Worm (Caenorhabditis elegans) whole organism, L1 larva: ENCODE data around the gene akt-2.

Source experiments
- C04F5.9 ChIP-seq: sonication (generic microtip); optimal IDR thresholded peaks from 2 replicates; lab custom pipeline; 2016; ENCODE audit warnings: missing genetic modification characterization, missing compliant biosample characterization
- fkh-10 ChIP-seq: sonication (generic microtip); optimal IDR thresholded peaks from 2 replicates; lab custom pipeline; 2017; ENCODE audit warnings: missing biosample characterization, missing genetic modification reagents, missing genetic modification characterization
- fkh-4 ChIP-seq: sonication (generic microtip); optimal IDR thresholded peaks from 2 replicates; lab custom pipeline; 2016; ENCODE audit warnings: missing compliant biosample characterization, missing genetic modification characterization, borderline replicate concordance
- jun-1 ChIP-seq: fragments of 150-350 bp; optimal IDR thresholded peaks from 2 replicates; lab custom pipeline; 2014; ENCODE audit warnings: missing biosample characterization, missing genetic modification reagents, missing genetic modification characterization
- lsy-2 ChIP-seq, 2 experiments: fragments of 150-350 bp; optimal IDR thresholded peaks; 2 replicates each; lab custom pipeline; 2014; ENCODE audit warnings: missing biosample characterization in 2 of 2, missing genetic modification characterization in 2 of 2
- nhr-12 ChIP-seq: sonication (generic microtip); optimal IDR thresholded peaks from 2 replicates; lab custom pipeline; 2017; ENCODE audit warnings: missing biosample characterization, missing genetic modification characterization
- nhr-19 ChIP-seq: fragments of 200-800 bp; sonication (Bioruptor generic); conservative IDR thresholded peaks from 2 replicates; pipeline ENCODE4 v1.3.6; 2022; ENCODE audit warnings: missing genetic modification characterization, missing compliant biosample characterization
- nhr-237 ChIP-seq: fragments of 150-350 bp; optimal IDR thresholded peaks from 2 replicates; lab custom pipeline; 2014; ENCODE audit warnings: missing biosample characterization, missing genetic modification characterization
- nhr-84 ChIP-seq: sonication (generic microtip); optimal IDR thresholded peaks from 2 replicates; lab custom pipeline; 2017; ENCODE audit warnings: missing biosample characterization, missing genetic modification characterization
- rnt-1 ChIP-seq: sonication (generic microtip); optimal IDR thresholded peaks from 2 replicates; lab custom pipeline; 2016; ENCODE audit warnings: mild to moderate bottlenecking, missing genetic modification characterization, moderate library complexity, missing compliant biosample characterization

ce11 chrX:14164234-14164633, 16.7 kb downstream of the akt-2 start, which contains the start of gene vha-20:
- TF ChIP-seq nhr-12 (tag; lab: Kevin White, UChicago) (no peak), jun-1 (tag; lab: Kevin White, UChicago) (no peak), fkh-10 (no peak), nhr-19 (GFP tag; lab: Robert Waterston, UW) (no peak), C04F5.9 (tag; lab: Kevin White, UChicago) (no peak), rnt-1 (no peak), nhr-237 (no peak), lsy-2 (tag; optimal IDR thresholded peaks at IDR 0.05; lab: Kevin White, UChicago) (no peak), fkh-4 (tag; lab: Kevin White, UChicago) (no peak), nhr-84 (tag; lab: Kevin White, UChicago) (no peak)
